Fruit fly (Drosophila melanogaster): ENCODE measurements around the gene CG31954.

The CG31954 gene

DNA sequence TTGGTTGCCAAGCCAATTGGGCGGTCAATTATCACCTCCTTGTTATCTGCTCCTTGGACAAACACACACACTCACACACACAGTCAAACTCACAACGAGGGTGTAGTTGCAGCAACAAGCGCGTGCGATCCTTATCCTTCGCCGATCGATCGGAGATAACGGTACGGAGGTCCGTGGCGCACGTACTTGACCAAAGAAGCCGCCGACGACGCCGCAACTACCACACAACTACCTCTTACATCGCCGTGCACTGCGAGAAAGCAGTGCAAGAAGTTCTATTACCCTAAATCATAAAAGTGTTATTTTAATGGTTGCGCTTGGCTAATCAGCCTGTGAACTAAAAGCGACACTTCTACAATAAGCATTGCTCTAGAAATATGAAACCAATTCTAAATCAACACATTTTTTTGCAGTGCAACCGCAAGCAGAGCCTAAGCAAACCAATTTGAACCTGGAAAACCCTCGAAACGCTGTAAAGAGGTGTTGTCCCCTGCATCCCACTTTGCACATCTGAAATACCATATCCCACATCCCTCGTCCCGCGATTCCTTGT lies 23.1 kb upstream of the CG31954 start (continued):
- TF ChIP-seq slbo (GFP tag; IDR thresholded peaks at IDR 0.05) (no peak), CG18262 (tag; optimal IDR thresholded peaks at IDR 0.05) (peak; percentile 66), repo (GFP tag; optimal IDR thresholded peaks at IDR 0.05) (peak; percentile 10), ERR (GFP tag; optimal IDR thresholded peaks at IDR 0.05) (no peak), Mad (GFP tag; optimal IDR thresholded peaks at IDR 0.05) (peak; percentile 4), CG4424 (GFP tag; optimal IDR thresholded peaks at IDR 0.05) (peak; percentile 61), CG4820 (GFP tag; optimal IDR thresholded peaks at IDR 0.05) (peak; percentile 52), Neu2 (GFP tag; optimal IDR thresholded peaks at IDR 0.05; ENCODE audit: borderline replicate concordance) (peak; percentile 78), CG10979 (tag; optimal IDR thresholded peaks at IDR 0.05) (peak; percentile 73), Mes4 (GFP tag; optimal IDR thresholded peaks at IDR 0.05) (peak; percentile 43), sisA (GFP tag; IDR thresholded peaks at IDR 0.05) (peak; percentile 59), Six4 (GFP tag; optimal IDR thresholded peaks at IDR 0.05) (peak; percentile 12), maf-S (GFP tag; optimal IDR thresholded peaks at IDR 0.05) (peak; percentile 52), crp (GFP tag; optimal IDR thresholded peaks at IDR 0.05) (no peak), zen2 (GFP tag; IDR thresholded peaks at IDR 0.05; ENCODE audit: partially characterized antibody) (no peak), CG7786 (GFP tag; optimal IDR thresholded peaks at IDR 0.05) (peak; percentile 51), Ssrp (tag; optimal IDR thresholded peaks at IDR 0.05) (peak; percentile 43), esg (GFP tag; conservative IDR thresholded peaks at IDR 0.05) (0 out of 2 replicates have a peak, but pooled peaks have one; percentile 16), pnt (GFP tag; optimal IDR thresholded peaks at IDR 0.05) (peak; percentile 55), dysf (GFP tag; IDR thresholded peaks at IDR 0.05) (peak; percentile 42; the same call in 1 of the 3 replicates), CG1832 (GFP tag; optimal IDR thresholded peaks at IDR 0.05) (no peak), chn (GFP tag; optimal IDR thresholded peaks at IDR 0.05) (peak; percentile 52), Hsf (GFP tag; optimal IDR thresholded peaks at IDR 0.05) (peak; percentile 46), az2 (GFP tag; optimal IDR thresholded peaks at IDR 0.05) (peak; percentile 54), CG14667 (GFP tag; IDR thresholded peaks at IDR 0.05) (peak; percentile 21; the same call in 1 of the 2 replicates), E2f2 (GFP tag; IDR thresholded peaks at IDR 0.05) (no peak; the same call in 1 of the 2 replicates), Gsc (GFP tag; IDR thresholded peaks at IDR 0.05) (0 out of 2 replicates have a peak, but pooled peaks have one; percentile 9), CG16815 (GFP tag; optimal IDR thresholded peaks at IDR 0.05) (peak; percentile 65), Opbp (GFP tag; IDR thresholded peaks at IDR 0.05; ENCODE audit: partially characterized antibody) (no peak), Sox102F (GFP tag; optimal IDR thresholded peaks at IDR 0.05) (peak; percentile 16), Pdp1 (GFP tag; optimal IDR thresholded peaks at IDR 0.05) (peak; percentile 45 to 59), Atf3 (GFP tag; optimal IDR thresholded peaks at IDR 0.05) (peak; percentile 17), ci (GFP tag; IDR thresholded peaks at IDR 0.05) (peak; percentile 62; the same call in 2 of the 3 replicates), sc (optimal IDR thresholded peaks at IDR 0.05) (no peak), sc (GFP tag; optimal IDR thresholded peaks at IDR 0.05) (peak; percentile 31), CG3847 (GFP tag; IDR thresholded peaks at IDR 0.05) (0 out of 2 replicates have a peak, but pooled peaks have one; percentile 9), aop (GFP tag; IDR thresholded peaks at IDR 0.05) (0 out of 2 replicates have a peak, but pooled peaks have one; percentile 9), en (GFP tag; optimal IDR thresholded peaks at IDR 0.05) (peak; percentile 61), CG1792 (GFP tag; optimal IDR thresholded peaks at IDR 0.05) (peak; percentile 21), dpn (GFP tag; optimal IDR thresholded peaks at IDR 0.05) (peak; percentile 51 to 53), CG18476 (GFP tag; optimal IDR thresholded peaks at IDR 0.05) (no peak), Hr3 (GFP tag; optimal IDR thresholded peaks at IDR 0.05) (peak; percentile 11), CG2712 (tag; optimal IDR thresholded peaks at IDR 0.05) (peak; percentile 69), grau (tag; optimal IDR thresholded peaks at IDR 0.05) (peak; percentile 26), pita (GFP tag; optimal IDR thresholded peaks at IDR 0.05) (no peak), CG7839 (tag; optimal IDR thresholded peaks at IDR 0.05) (peak; percentile 44), CG6689 (GFP tag; IDR thresholded peaks at IDR 0.05) (peak; percentile 65), CG15696 (tag; optimal IDR thresholded peaks at IDR 0.05) (peak; percentile 88), sqz (GFP tag; optimal IDR thresholded peaks at IDR 0.05) (no peak), gce (GFP tag; IDR thresholded peaks at IDR 0.05) (0 out of 3 replicates have a peak, but pooled peaks have one; percentile 32)
